Worm (Caenorhabditis elegans) whole organism, L1 larva: ENCODE data around the gene ccr-4.

Source experiments
- aha-1 ChIP-seq: fragments of 150-350 bp; optimal IDR thresholded peaks from 2 replicates; lab custom pipeline; 2014; ENCODE audit warnings: missing biosample characterization, missing genetic modification characterization
- aly-2 ChIP-seq: fragments of 150-350 bp; optimal IDR thresholded peaks from 2 replicates; lab custom pipeline; 2014; ENCODE audit warnings: missing biosample characterization, missing genetic modification characterization
- ama-1 ChIP-seq: fragments of 150-350 bp; optimal IDR thresholded peaks from 2 replicates; lab custom pipeline; 2014
- elt-2 ChIP-seq: sonication (generic microtip); optimal IDR thresholded peaks from 2 replicates; lab custom pipeline; 2016; ENCODE audit warnings: missing genetic modification characterization, mild to moderate bottlenecking, inconsistent platforms, missing compliant biosample characterization, missing genetic modification reagents
- hpl-2 ChIP-seq: fragments of 150-350 bp; optimal IDR thresholded peaks from 2 replicates; lab custom pipeline; 2014; ENCODE audit warnings: missing biosample characterization, missing genetic modification reagents, missing genetic modification characterization
- jun-1 ChIP-seq: fragments of 150-350 bp; optimal IDR thresholded peaks from 2 replicates; lab custom pipeline; 2014; ENCODE audit warnings: missing biosample characterization, missing genetic modification reagents, missing genetic modification characterization
- lin-39 ChIP-seq: fragments of 150-350 bp; optimal IDR thresholded peaks from 2 replicates; lab custom pipeline; 2014; ENCODE audit warnings: missing biosample characterization, missing genetic modification reagents, missing genetic modification characterization
- lsy-2 ChIP-seq, 2 experiments: fragments of 150-350 bp; optimal IDR thresholded peaks; 2 replicates each; lab custom pipeline; 2014; ENCODE audit warnings: missing biosample characterization in 2 of 2, missing genetic modification characterization in 2 of 2
- nhr-237 ChIP-seq: fragments of 150-350 bp; optimal IDR thresholded peaks from 2 replicates; lab custom pipeline; 2014; ENCODE audit warnings: missing biosample characterization, missing genetic modification characterization
- nhr-84 ChIP-seq: sonication (generic microtip); optimal IDR thresholded peaks from 2 replicates; lab custom pipeline; 2017; ENCODE audit warnings: missing biosample characterization, missing genetic modification characterization
- pag-3 ChIP-seq: sonication (generic microtip); optimal IDR thresholded peaks from 2 replicates; lab custom pipeline; 2017; ENCODE audit warnings: missing genetic modification characterization, mild to moderate bottlenecking, missing compliant biosample characterization, antibody characterized with exemption, borderline replicate concordance; ENCODE audit not compliant: insufficient read depth
- skn-1 ChIP-seq: fragments of 150-350 bp; optimal IDR thresholded peaks from 2 replicates; lab custom pipeline; 2014; ENCODE audit warnings: missing biosample characterization, missing genetic modification characterization
- sox-4 ChIP-seq: sonication (generic microtip); optimal IDR thresholded peaks from 2 replicates; lab custom pipeline; 2016; ENCODE audit warnings: missing genetic modification characterization, missing compliant biosample characterization

DNA sequence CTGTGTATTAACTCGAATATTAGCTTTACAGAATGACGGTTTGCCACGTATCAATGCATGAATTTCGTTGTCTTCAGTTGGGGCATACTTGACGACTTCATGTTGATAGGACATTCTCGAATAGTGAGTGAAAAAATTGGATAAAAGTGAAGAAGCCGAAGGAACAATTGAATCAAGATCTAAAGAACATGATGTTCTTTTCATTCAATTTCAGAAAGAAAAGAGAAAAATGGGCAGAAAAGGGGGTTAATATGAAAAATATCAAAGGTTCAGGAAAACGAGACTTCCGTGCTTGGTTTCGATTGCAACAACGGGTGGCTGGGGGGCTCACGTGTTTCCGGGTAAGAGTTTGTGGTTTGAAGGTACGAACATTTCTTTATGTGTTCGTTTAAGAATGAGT is 53.3 kb downstream of the ccr-4 start:
- TF ChIP-seq skn-1 (tag; lab: Kevin White, UChicago) (no peak), lsy-2 (tag; optimal IDR thresholded peaks at IDR 0.05; lab: Kevin White, UChicago) (no peak), pag-3 (no peak), jun-1 (tag; lab: Kevin White, UChicago) (no peak), sox-4 (tag; lab: Kevin White, UChicago) (no peak), nhr-84 (tag; lab: Kevin White, UChicago) (no peak), aly-2 (tag; lab: Kevin White, UChicago) (no peak), elt-2 (tag; lab: Kevin White, UChicago) (no peak), hpl-2 (no peak), nhr-237 (tag; lab: Kevin White, UChicago) (no peak), lin-39 (tag; lab: Kevin White, UChicago) (no peak), aha-1 (tag; lab: Kevin White, UChicago) (no peak), ama-1 (lab: Kevin White, UChicago) (no peak)
